Fruit fly (Drosophila melanogaster) whole organism, prepupa: ENCODE data around the gene ball.
A peak's percentile ranks its signal among the peaks of the same experiment; 100 is the strongest.

Experiments used
- Blimp-1 ChIP-seq: fragments of 200-800 bp; sonication (Bioruptor generic); optimal IDR thresholded peaks from 3 replicates; lab custom pipeline; 2017; ENCODE audit warnings: missing biosample characterization, missing genetic modification characterization, mild to moderate bottlenecking, moderate library complexity, missing genetic modification reagents
- CG10631 ChIP-seq: fragments of 200-800 bp; sonication (Bioruptor generic); optimal IDR thresholded peaks from 2 replicates; lab custom pipeline; 2016; ENCODE audit warnings: missing biosample characterization, missing genetic modification characterization
- CG10669 ChIP-seq: fragments of 200-800 bp; sonication (Bioruptor generic); optimal IDR thresholded peaks from 3 replicates; lab custom pipeline; 2018; ENCODE audit warnings: missing biosample characterization, mild to moderate bottlenecking, missing genetic modification characterization, moderate library complexity
- CG11762 ChIP-seq: fragments of 200-800 bp; sonication (Bioruptor generic); optimal IDR thresholded peaks from 3 replicates; lab custom pipeline; 2016; ENCODE audit warnings: missing biosample characterization, missing genetic modification characterization; ENCODE audit not compliant: insufficient read depth
- CG15336 ChIP-seq: fragments of 200-800 bp; sonication (Bioruptor generic); IDR thresholded peaks from 2 replicates; pipeline ENCODE4 v1.3.6; 2022; ENCODE audit warnings: missing biosample characterization, missing genetic modification characterization
- CG3032 ChIP-seq: fragments of 200-800 bp; optimal IDR thresholded peaks from 2 replicates; lab custom pipeline; 2019; ENCODE audit warnings: missing biosample characterization, mild to moderate bottlenecking, missing genetic modification characterization, moderate library complexity
- CG31627 ChIP-seq: fragments of 200-800 bp; sonication (Bioruptor generic); optimal IDR thresholded peaks from 3 replicates; lab custom pipeline; 2016; ENCODE audit warnings: missing biosample characterization, missing genetic modification characterization
- CG32006 ChIP-seq: fragments of 200-800 bp; sonication (Bioruptor generic); optimal IDR thresholded peaks from 3 replicates; lab custom pipeline; 2017; ENCODE audit warnings: missing biosample characterization, mild to moderate bottlenecking, missing genetic modification characterization
- CG34406 ChIP-seq: fragments of 200-800 bp; sonication (Bioruptor generic); optimal IDR thresholded peaks from 3 replicates; lab custom pipeline; 2016; ENCODE audit warnings: missing biosample characterization, missing genetic modification characterization
- CG4318 ChIP-seq: fragments of 200-800 bp; sonication (Bioruptor generic); optimal IDR thresholded peaks from 3 replicates; lab custom pipeline; 2017; ENCODE audit warnings: missing biosample characterization, mild to moderate bottlenecking, missing genetic modification characterization
- CG6163 ChIP-seq: fragments of 200-800 bp; sonication (Bioruptor generic); IDR thresholded peaks from 3 replicates; pipeline ENCODE4 v1.3.6; 2022; ENCODE audit warnings: missing biosample characterization, missing genetic modification characterization
- CG6792 ChIP-seq: fragments of 200-800 bp; sonication (Bioruptor generic); optimal IDR thresholded peaks from 3 replicates; lab custom pipeline; 2016; ENCODE audit warnings: missing biosample characterization, missing genetic modification characterization
- CG6808 ChIP-seq: fragments of 200-800 bp; sonication (Bioruptor generic); optimal IDR thresholded peaks from 3 replicates; lab custom pipeline; 2017; ENCODE audit warnings: missing biosample characterization, missing genetic modification characterization, mild to moderate bottlenecking, moderate library complexity, missing genetic modification reagents
- CG6854 ChIP-seq: fragments of 200-800 bp; sonication (Bioruptor generic); optimal IDR thresholded peaks from 2 replicates; lab custom pipeline; 2017; ENCODE audit warnings: missing biosample characterization, mild to moderate bottlenecking, missing genetic modification characterization
- CG8119 ChIP-seq: fragments of 200-800 bp; sonication (Bioruptor generic); IDR thresholded peaks from 3 replicates; pipeline ENCODE4 v1.3.6; 2022; ENCODE audit warnings: missing biosample characterization, missing genetic modification characterization
- CG8319 ChIP-seq: fragments of 200-800 bp; sonication (Bioruptor generic); optimal IDR thresholded peaks from 3 replicates; lab custom pipeline; 2016; ENCODE audit warnings: missing biosample characterization, missing genetic modification characterization
- CG8632 ChIP-seq: fragments of 200-800 bp; sonication (Bioruptor generic); optimal IDR thresholded peaks from 3 replicates; lab custom pipeline; 2016; ENCODE audit warnings: missing biosample characterization, missing genetic modification characterization
- CG9139 ChIP-seq: fragments of 200-800 bp; sonication (Bioruptor generic); optimal IDR thresholded peaks from 3 replicates; lab custom pipeline; 2017; ENCODE audit warnings: missing biosample characterization, mild to moderate bottlenecking, missing genetic modification characterization
- Eip78C ChIP-seq: fragments of 200-800 bp; sonication (Bioruptor generic); peaks from one replicate; lab custom pipeline; 2016; ENCODE audit warnings: missing biosample characterization, missing genetic modification characterization
- Eip93F ChIP-seq: fragments of 200-800 bp; sonication (Bioruptor generic); optimal IDR thresholded peaks from 2 replicates; lab custom pipeline; 2016; ENCODE audit warnings: missing biosample characterization, mild to moderate bottlenecking, missing genetic modification characterization
- Ets21C ChIP-seq: fragments of 200-800 bp; sonication (Bioruptor generic); optimal IDR thresholded peaks from 3 replicates; lab custom pipeline; 2016; ENCODE audit warnings: missing biosample characterization, missing genetic modification characterization
- Ets96B ChIP-seq: fragments of 200-800 bp; optimal IDR thresholded peaks from 2 replicates; lab custom pipeline; 2019; ENCODE audit warnings: missing biosample characterization, mild to moderate bottlenecking, missing genetic modification characterization, moderate library complexity
- Hr38 ChIP-seq: sonication (Bioruptor generic); optimal IDR thresholded peaks from 2 replicates; lab custom pipeline; 2016; ENCODE audit warnings: missing biosample characterization, missing genetic modification characterization
- Hr39 ChIP-seq: fragments of 200-800 bp; sonication (Bioruptor generic); optimal IDR thresholded peaks from 2 replicates; lab custom pipeline; 2016; ENCODE audit warnings: missing biosample characterization, missing genetic modification characterization
- OdsH ChIP-seq: fragments of 200-800 bp; sonication (Bioruptor generic); optimal IDR thresholded peaks from 3 replicates; lab custom pipeline; 2016; ENCODE audit warnings: missing biosample characterization, missing genetic modification characterization
- Sox102F ChIP-seq: fragments of 200-800 bp; sonication (Bioruptor generic); optimal IDR thresholded peaks from 2 replicates; lab custom pipeline; 2016; ENCODE audit warnings: missing biosample characterization, mild to moderate bottlenecking, missing genetic modification characterization
- Sox14 ChIP-seq: fragments of 200-800 bp; sonication (Bioruptor generic); optimal IDR thresholded peaks from 3 replicates; lab custom pipeline; 2016; ENCODE audit warnings: missing biosample characterization, missing genetic modification characterization
- achi ChIP-seq: fragments of 200-800 bp; sonication (Bioruptor generic); optimal IDR thresholded peaks from 3 replicates; lab custom pipeline; 2016; ENCODE audit warnings: missing biosample characterization, missing genetic modification characterization
- acj6 ChIP-seq: fragments of 200-800 bp; sonication (Bioruptor generic); optimal IDR thresholded peaks from 3 replicates; lab custom pipeline; 2016; ENCODE audit warnings: missing biosample characterization, missing genetic modification characterization
- dac ChIP-seq: fragments of 200-800 bp; sonication (Bioruptor generic); optimal IDR thresholded peaks from 2 replicates; lab custom pipeline; 2017; ENCODE audit warnings: missing biosample characterization, mild to moderate bottlenecking, missing genetic modification characterization
- dsx ChIP-seq: fragments of 200-800 bp; optimal IDR thresholded peaks from 3 replicates; lab custom pipeline; 2019; ENCODE audit warnings: missing biosample characterization, mild to moderate bottlenecking, missing genetic modification characterization, moderate library complexity; ENCODE audit not compliant: poor library complexity, severe bottlenecking
- esn ChIP-seq: fragments of 200-800 bp; sonication (Bioruptor generic); optimal IDR thresholded peaks from 2 replicates; lab custom pipeline; 2016; ENCODE audit warnings: missing biosample characterization, mild to moderate bottlenecking, missing genetic modification characterization, moderate library complexity
- fkh ChIP-seq: fragments of 200-800 bp; sonication (Bioruptor generic); optimal IDR thresholded peaks from 3 replicates; lab custom pipeline; 2017; ENCODE audit warnings: missing biosample characterization, mild to moderate bottlenecking, missing genetic modification characterization, moderate library complexity
- lz ChIP-seq: fragments of 200-800 bp; sonication (Bioruptor generic); optimal IDR thresholded peaks from 3 replicates; lab custom pipeline; 2016; ENCODE audit warnings: missing biosample characterization, missing genetic modification characterization
- net ChIP-seq: fragments of 200-800 bp; sonication (Bioruptor generic); optimal IDR thresholded peaks from 3 replicates; lab custom pipeline; 2016; ENCODE audit warnings: missing biosample characterization, missing genetic modification characterization
- pdm3 ChIP-seq: fragments of 200-800 bp; sonication (Bioruptor generic); optimal IDR thresholded peaks from 3 replicates; lab custom pipeline; 2016; ENCODE audit warnings: missing biosample characterization, missing genetic modification characterization
- salr ChIP-seq, 2 experiments: fragments of 200-800 bp; sonication (Bioruptor generic); optimal IDR thresholded peaks; 3 replicates each; lab custom pipeline; 2016 to 2018; ENCODE audit warnings: missing biosample characterization in 2 of 2, missing genetic modification characterization in 2 of 2, mild to moderate bottlenecking in 1 of 2

ball gene

dm6 chr3R:26915463-26915925, 48.9 kb upstream of the ball start, which contains the start of gene CG46339 (continued):
- TF ChIP-seq CG10669, result peak; percentile 25

- peak; percentile 83 for TF ChIP-seq fkh
- peak; percentile 42 for TF ChIP-seq Eip78C
- TF ChIP-seq Sox14 (GFP tag; lab: Kevin White, UChicago), result peak; percentile 8
- TF ChIP-seq salr (GFP tag; optimal IDR thresholded peaks at IDR 0.05; lab: Kevin White, UChicago), result no peak
- TF ChIP-seq dsx (GFP tag; lab: Kevin White, UChicago), result peak; percentile 33
- TF ChIP-seq, all 60 proteins: peak for 4
These were observed 46.0 kb upstream of the ball start, which contains the start of gene Ets97D for dm6 chr3R:26912615-26913014. Gene Ets97D, minus strand, starts transcription at chr3R:26912886.

- no peak for TF ChIP-seq dac (GFP tag; lab: Kevin White, UChicago)
- TF ChIP-seq fkh, result peak; percentile 84
These were observed 42.1 kb upstream of the ball start for dm6 chr3R:26908750-26909149.

DNA sequence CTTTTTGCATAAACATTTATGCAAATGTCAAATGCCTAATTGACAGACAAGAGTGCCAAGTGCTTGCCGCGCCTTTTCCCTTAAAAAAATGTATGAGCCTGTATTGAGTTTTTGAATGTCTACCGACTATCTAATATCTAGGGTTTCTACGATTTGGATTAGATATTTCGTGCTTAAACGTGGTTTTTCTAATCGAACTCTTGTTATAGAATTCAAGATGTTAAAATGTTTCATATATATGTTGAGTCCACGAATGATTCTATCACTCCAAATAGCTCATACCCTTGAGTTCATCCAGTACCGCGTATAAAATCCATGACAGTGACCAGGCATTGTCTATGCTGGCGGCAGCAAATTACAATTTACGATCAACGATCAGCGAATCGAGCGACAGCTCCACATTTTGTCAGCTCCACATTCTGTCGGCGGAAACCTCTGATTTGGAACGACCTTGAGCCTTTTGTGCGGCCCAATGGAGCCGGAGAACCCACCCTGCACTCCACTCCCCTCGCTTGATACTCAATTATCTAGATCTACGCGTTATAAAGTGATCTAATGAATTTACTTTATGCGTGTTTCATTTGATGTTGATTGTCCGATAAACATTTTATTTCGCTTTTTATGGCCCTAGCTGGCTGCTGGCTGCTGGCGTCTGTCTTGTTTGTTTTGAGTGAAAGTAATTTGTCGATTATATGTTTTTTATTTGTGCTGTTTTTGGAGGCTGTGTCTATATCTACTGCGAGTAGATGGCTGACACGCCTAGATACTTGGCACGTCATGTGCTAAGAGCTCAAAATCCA, 40.3 kb upstream of the ball start:
- no peak for TF ChIP-seq lz (GFP tag; lab: Kevin White, UChicago)
- peak; percentile 22; the same call in 1 of the 3 replicates for TF ChIP-seq CG6163 (GFP tag; lab: Robert Waterston, UW)
- TF ChIP-seq CG11762, result no peak
- TF ChIP-seq CG15336, result 0 out of 2 replicates have a peak, but pooled peaks have one; percentile 27
- no peak for TF ChIP-seq CG10631 (GFP tag; lab: Kevin White, UChicago)

- TF ChIP-seq salr (GFP tag; optimal IDR thresholded peaks at IDR 0.05; lab: Kevin White, UChicago) (no peak), achi (GFP tag; lab: Kevin White, UChicago) (no peak), CG9139 (GFP tag; lab: Kevin White, UChicago) (no peak), CG8119 (no peak), Hr38 (no peak), Sox14 (GFP tag; lab: Kevin White, UChicago) (no peak), CG6854 (GFP tag; lab: Kevin White, UChicago) (peak; percentile 60)
These were observed 39.4 kb upstream of the ball start for dm6 chr3R:26906034-26906433.

DNA sequence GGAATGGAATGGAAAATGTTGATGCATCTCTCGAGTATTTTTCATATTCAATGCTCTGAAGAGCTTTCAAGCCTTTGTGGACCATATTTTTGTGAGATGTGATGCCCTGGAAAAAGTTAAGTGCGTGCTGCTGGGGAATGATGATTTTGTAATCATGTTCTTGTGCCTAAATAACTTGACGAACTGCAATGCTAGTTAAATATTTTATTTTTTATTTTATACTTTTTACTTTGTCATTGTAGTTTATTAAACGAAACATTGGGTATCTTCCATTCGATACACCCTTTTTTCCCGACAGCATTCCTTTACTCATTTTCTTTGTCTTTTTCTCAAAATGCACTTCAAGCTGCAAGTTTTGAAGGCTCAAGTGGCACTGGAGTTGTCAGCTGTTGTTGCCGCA, 33.4 kb upstream of the ball start:
- peak; percentile 27 for TF ChIP-seq Ets96B (tag; lab: Kevin White, UChicago)
- peak; percentile 38 for TF ChIP-seq Hr39 (GFP tag; lab: Kevin White, UChicago)
- TF ChIP-seq CG4318 (GFP tag; lab: Kevin White, UChicago), result peak; percentile 16
- TF ChIP-seq CG15336, result peak; percentile 76
- peak; percentile 45 for TF ChIP-seq CG8632 (GFP tag; lab: Kevin White, UChicago)
- TF ChIP-seq OdsH (GFP tag; lab: Kevin White, UChicago), result peak; percentile 66
- no peak for TF ChIP-seq dac (GFP tag; lab: Kevin White, UChicago)
- TF ChIP-seq CG32006 (GFP tag; lab: Kevin White, UChicago), result peak; percentile 68
- TF ChIP-seq CG6808 (GFP tag; lab: Kevin White, UChicago), result no peak
- peak; percentile 53 for TF ChIP-seq Sox102F
- no peak for TF ChIP-seq dsx (GFP tag; lab: Kevin White, UChicago)
- TF ChIP-seq Ets21C, result no peak
- TF ChIP-seq Blimp-1 (GFP tag; lab: Kevin White, UChicago), result no peak
- TF ChIP-seq CG10631 (GFP tag; lab: Kevin White, UChicago), result peak; percentile 32
- TF ChIP-seq CG9139 (GFP tag; lab: Kevin White, UChicago), result no peak
- peak; percentile 31 for TF ChIP-seq lz (GFP tag; lab: Kevin White, UChicago)
- peak; percentile 60 for TF ChIP-seq CG34406 (GFP tag; lab: Kevin White, UChicago)
- TF ChIP-seq CG3032 (tag; lab: Kevin White, UChicago), result no peak
- TF ChIP-seq net, result peak; percentile 35
- TF ChIP-seq CG11762, result peak; percentile 5
- TF ChIP-seq pdm3 (GFP tag; lab: Kevin White, UChicago), result peak; percentile 57
- TF ChIP-seq CG6163 (GFP tag; lab: Robert Waterston, UW), result peak; percentile 50; the same call in 1 of the 3 replicates
- TF ChIP-seq salr (GFP tag; optimal IDR thresholded peaks at IDR 0.05; lab: Kevin White, UChicago), result peak in 1 of 2 experiments; percentile 22
- TF ChIP-seq acj6 (GFP tag; lab: Kevin White, UChicago), result peak; percentile 62
- peak; percentile 51 for TF ChIP-seq CG6792 (GFP tag; lab: Kevin White, UChicago)
- peak; percentile 25 for TF ChIP-seq CG31627 (GFP tag; lab: Kevin White, UChicago)
- TF ChIP-seq CG8319, result peak; percentile 18
- no peak for TF ChIP-seq Eip93F
- peak; percentile 52 for TF ChIP-seq esn (GFP tag; lab: Kevin White, UChicago)
- no peak for TF ChIP-seq CG6854 (GFP tag; lab: Kevin White, UChicago)
- peak; percentile 85 for TF ChIP-seq Eip78C
